Fruit fly (Drosophila melanogaster) whole organism, pupa: ENCODE measurements around the gene geko.

ENCODE experiments used
- CG10348 ChIP-seq: fragments of 200-800 bp; sonication (Bioruptor generic); IDR thresholded peaks from 2 replicates; pipeline ENCODE4 v1.3.6; 2022; ENCODE audit warnings: missing biosample characterization, missing genetic modification characterization
- CG12605 ChIP-seq: fragments of 200-800 bp; sonication (Bioruptor generic); IDR thresholded peaks from 2 replicates; pipeline ENCODE4 v1.3.6; 2022; ENCODE audit warnings: missing biosample characterization, missing genetic modification characterization
- CG13204 ChIP-seq: fragments of 200-800 bp; sonication (Bioruptor generic); optimal IDR thresholded peaks from 2 replicates; lab custom pipeline; 2018; ENCODE audit warnings: missing biosample characterization, mild to moderate bottlenecking, missing genetic modification characterization, moderate library complexity
- CG14655 ChIP-seq: fragments of 200-800 bp; sonication (Bioruptor generic); optimal IDR thresholded peaks from 3 replicates; lab custom pipeline; 2017; ENCODE audit warnings: mild to moderate bottlenecking, missing biosample characterization, missing genetic modification reagents, missing genetic modification characterization
- CG15710 ChIP-seq: fragments of 200-800 bp; sonication (Bioruptor generic); optimal IDR thresholded peaks from 2 replicates; lab custom pipeline; 2018; ENCODE audit warnings: missing biosample characterization, mild to moderate bottlenecking, missing genetic modification characterization, moderate library complexity
- CG17806 ChIP-seq: fragments of 200-800 bp; sonication (Bioruptor generic); optimal IDR thresholded peaks from 2 replicates; lab custom pipeline; 2018; ENCODE audit warnings: missing biosample characterization, mild to moderate bottlenecking, missing genetic modification characterization, moderate library complexity
- CG32121 ChIP-seq: fragments of 200-800 bp; sonication (Bioruptor generic); IDR thresholded peaks from 2 replicates; pipeline ENCODE4 v1.3.6; 2022; ENCODE audit warnings: missing biosample characterization, missing genetic modification characterization
- CG34367 ChIP-seq: fragments of 200-800 bp; sonication (Bioruptor generic); optimal IDR thresholded peaks from 2 replicates; lab custom pipeline; 2018; ENCODE audit warnings: missing biosample characterization, mild to moderate bottlenecking, missing genetic modification characterization
- CG4496 ChIP-seq: fragments of 200-800 bp; sonication (Bioruptor generic); IDR thresholded peaks from 3 replicates; pipeline ENCODE4 v1.3.6; 2022; ENCODE audit warnings: missing biosample characterization, missing genetic modification characterization
- CG8159 ChIP-seq: fragments of 200-800 bp; sonication (Bioruptor generic); optimal IDR thresholded peaks from 3 replicates; lab custom pipeline; 2018; ENCODE audit warnings: missing biosample characterization, mild to moderate bottlenecking, missing genetic modification characterization, moderate library complexity
- CG8301 ChIP-seq: fragments of 200-800 bp; sonication (Bioruptor generic); optimal IDR thresholded peaks from 2 replicates; lab custom pipeline; 2018; ENCODE audit warnings: missing biosample characterization, mild to moderate bottlenecking, missing genetic modification characterization
- CG9948 ChIP-seq: fragments of 200-800 bp; sonication (Bioruptor generic); optimal IDR thresholded peaks from 2 replicates; lab custom pipeline; 2018; ENCODE audit warnings: missing biosample characterization, mild to moderate bottlenecking, missing genetic modification characterization, moderate library complexity
- D1 ChIP-seq: fragments of 200-800 bp; sonication (Bioruptor generic); optimal IDR thresholded peaks from 2 replicates; lab custom pipeline; 2018; ENCODE audit warnings: missing biosample characterization, mild to moderate bottlenecking, missing genetic modification characterization, moderate library complexity
- EcR ChIP-seq: fragments of 200-800 bp; sonication (Bioruptor generic); optimal IDR thresholded peaks from 3 replicates; lab custom pipeline; 2019; ENCODE audit warnings: missing biosample characterization, missing genetic modification characterization, mild to moderate bottlenecking, moderate library complexity, missing genetic modification reagents
- Pif1A ChIP-seq: fragments of 200-800 bp; sonication (Bioruptor generic); optimal IDR thresholded peaks from 3 replicates; lab custom pipeline; 2016; ENCODE audit warnings: missing biosample characterization, missing genetic modification characterization
- Pif1B ChIP-seq: fragments of 200-800 bp; sonication (Bioruptor generic); optimal IDR thresholded peaks from 3 replicates; lab custom pipeline; 2016; ENCODE audit warnings: missing biosample characterization, missing genetic modification characterization
- Snoo ChIP-seq: fragments of 200-800 bp; sonication (Bioruptor generic); optimal IDR thresholded peaks from 3 replicates; lab custom pipeline; 2017; ENCODE audit warnings: missing biosample characterization, mild to moderate bottlenecking, missing genetic modification characterization, inconsistent platforms
- fd96Ca ChIP-seq: fragments of 200-800 bp; sonication (Bioruptor generic); IDR thresholded peaks from 3 replicates; pipeline ENCODE4 v1.3.6; 2022; ENCODE audit warnings: missing biosample characterization, missing genetic modification characterization
- gl ChIP-seq: fragments of 200-800 bp; sonication (Bioruptor generic); optimal IDR thresholded peaks from 2 replicates; lab custom pipeline; 2018; ENCODE audit warnings: missing biosample characterization, mild to moderate bottlenecking, missing genetic modification characterization
- rn ChIP-seq: fragments of 200-800 bp; sonication (Bioruptor generic); IDR thresholded peaks from 2 replicates; pipeline ENCODE4 v1.3.6; 2022; ENCODE audit warnings: missing biosample characterization, missing genetic modification characterization

Gene geko

DNA sequence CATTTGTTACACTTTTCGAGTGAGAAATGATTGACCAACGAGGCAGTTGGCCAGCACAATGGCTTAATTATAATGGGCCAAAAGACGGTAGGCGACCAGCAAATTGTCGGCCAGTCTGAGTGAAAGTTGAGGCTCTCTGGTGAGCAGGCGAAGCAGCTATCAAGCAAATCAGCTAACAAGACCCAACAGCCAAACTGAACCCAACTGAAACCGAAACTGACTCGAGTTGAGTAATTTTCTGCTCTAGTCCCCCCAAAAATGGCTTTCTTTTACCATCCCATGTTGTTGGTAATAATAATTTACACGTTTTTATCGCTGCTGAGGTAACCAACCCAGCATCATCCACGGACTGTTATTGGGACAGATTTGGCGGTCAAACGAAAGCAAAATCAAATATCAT lies 23.9 kb downstream of the geko start:
- no peak for TF ChIP-seq CG34367
- no peak for TF ChIP-seq Pif1B (GFP tag; lab: Kevin White, UChicago)
- TF ChIP-seq Snoo (tag; lab: Kevin White, UChicago), result no peak
- no peak for TF ChIP-seq CG8301 (tag; lab: Kevin White, UChicago)
- TF ChIP-seq CG4496 (GFP tag; lab: Robert Waterston, UW), result no peak
- TF ChIP-seq CG32121 (GFP tag; lab: Robert Waterston, UW), result no peak
- TF ChIP-seq fd96Ca (GFP tag; lab: Robert Waterston, UW), result no peak
- TF ChIP-seq Pif1A (GFP tag; lab: Kevin White, UChicago), result no peak
- TF ChIP-seq, all 21 proteins: peak for 0

DNA sequence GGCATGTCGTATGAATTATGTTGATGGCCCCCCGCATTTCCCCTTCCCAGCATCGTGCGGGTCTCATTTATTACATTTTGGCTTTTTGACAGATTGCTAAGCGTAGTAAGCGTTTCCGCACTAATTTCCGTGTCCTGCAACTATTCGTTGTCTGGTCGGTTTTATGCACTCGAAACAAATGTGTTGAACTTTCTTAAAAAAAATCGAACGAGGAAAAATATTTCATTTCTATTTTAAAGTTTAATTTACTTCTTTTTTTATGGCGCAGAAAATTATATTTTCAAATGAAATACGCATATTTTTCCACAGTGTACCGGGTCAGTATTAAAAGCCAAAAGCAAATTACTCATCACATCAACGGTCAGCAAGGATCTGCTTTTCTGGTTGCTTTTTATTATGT lies 25.6 kb downstream of the geko start:
- TF ChIP-seq CG4496 (GFP tag; lab: Robert Waterston, UW) (no peak), fd96Ca (GFP tag; lab: Robert Waterston, UW) (no peak), CG34367 (no peak), CG8159 (tag; lab: Kevin White, UChicago) (no peak), D1 (tag; lab: Kevin White, UChicago) (no peak), CG12605 (GFP tag; lab: Robert Waterston, UW) (no peak), rn (GFP tag; lab: Robert Waterston, UW) (no peak), EcR (GFP tag; lab: Kevin White, UChicago) (no peak), gl (tag; lab: Kevin White, UChicago) (no peak), CG17806 (no peak), CG13204 (GFP tag; lab: Kevin White, UChicago) (no peak)

DNA sequence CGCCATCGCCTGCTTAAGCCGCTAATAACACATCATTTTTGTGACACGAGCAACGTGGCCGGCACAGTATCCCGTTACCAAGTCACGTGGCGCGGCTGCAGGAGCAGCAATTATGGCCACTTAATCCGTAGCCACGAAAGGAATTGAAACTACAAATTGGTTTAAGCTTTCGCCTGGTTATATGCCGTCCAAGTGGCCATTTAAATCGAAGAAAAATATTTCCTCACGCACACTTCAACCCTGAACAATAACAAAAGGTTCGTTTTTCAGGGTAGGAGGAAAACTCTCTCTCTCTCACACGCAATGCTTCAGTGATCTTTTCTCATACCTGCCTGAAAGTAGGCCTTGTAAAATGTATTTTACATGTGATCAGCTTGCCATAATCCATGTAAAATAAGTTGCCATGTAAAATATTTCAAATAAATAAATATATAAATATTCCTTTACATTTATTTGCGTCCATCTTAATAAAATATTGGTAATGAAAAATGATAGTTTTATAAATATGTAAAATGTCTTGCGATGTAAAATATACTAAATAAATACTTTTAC lies 27.9 kb downstream of the geko start:
- TF ChIP-seq Pif1A (GFP tag; lab: Kevin White, UChicago), result no peak
- peak; percentile 76 for TF ChIP-seq D1 (tag; lab: Kevin White, UChicago)

DNA sequence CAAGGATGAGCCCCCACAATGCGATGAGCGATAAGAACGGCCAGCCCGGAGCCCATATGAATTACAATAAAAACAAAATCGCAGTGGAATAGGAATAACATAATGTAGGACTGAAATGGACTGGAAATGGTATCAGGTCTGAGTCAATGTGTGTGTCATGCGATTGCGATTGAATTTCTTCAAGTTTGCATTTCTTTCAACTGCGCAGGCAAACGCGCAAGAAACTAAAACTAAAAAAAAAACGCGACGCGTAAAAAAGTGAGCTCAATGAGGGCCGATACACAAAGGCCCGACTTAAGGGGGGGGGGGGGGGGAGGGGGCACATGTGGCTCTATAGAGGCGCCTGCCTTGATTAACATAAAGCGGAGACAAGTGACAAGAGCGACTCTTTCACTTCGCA lies 31.9 kb downstream of the geko start:
- TF ChIP-seq CG34367 (no peak), EcR (GFP tag; lab: Kevin White, UChicago) (peak; percentile 54), CG15710 (tag; lab: Kevin White, UChicago) (no peak), CG4496 (GFP tag; lab: Robert Waterston, UW) (peak; percentile 28; the same call in 1 of the 3 replicates), CG12605 (GFP tag; lab: Robert Waterston, UW) (no peak)

DNA sequence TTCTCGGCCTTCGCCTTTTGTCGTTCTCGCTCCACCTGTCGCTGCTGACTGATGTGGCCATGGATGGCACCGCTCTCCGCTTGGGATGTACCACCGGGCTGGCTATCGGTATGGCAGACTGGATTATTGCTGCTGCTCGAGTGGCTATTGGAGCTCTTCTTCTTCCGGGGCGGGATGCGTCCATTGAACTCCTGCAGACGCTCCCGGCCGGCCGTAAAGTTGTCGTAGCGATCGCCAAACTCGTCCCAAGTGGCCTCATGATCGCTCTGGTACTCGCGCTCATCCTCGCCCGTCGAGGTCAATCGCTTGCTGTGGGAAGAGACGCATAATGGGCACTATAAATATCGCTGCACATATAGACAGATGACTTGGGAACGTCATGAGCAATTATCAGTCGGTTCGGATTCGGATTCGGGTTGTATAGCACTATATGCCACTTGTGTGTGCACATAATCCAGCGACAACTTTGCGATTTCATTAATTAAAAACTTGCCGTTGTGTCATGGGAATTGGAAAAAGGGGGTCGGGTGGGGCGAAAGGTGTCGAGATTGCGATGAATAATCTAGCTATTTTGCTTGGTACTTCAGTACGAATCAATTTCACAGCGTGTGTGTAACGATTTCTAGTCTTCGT lies 33.0 kb downstream of the geko start:
- no peak for TF ChIP-seq Pif1A (GFP tag; lab: Kevin White, UChicago)
- no peak for TF ChIP-seq CG9948 (tag; lab: Kevin White, UChicago)
- TF ChIP-seq D1 (tag; lab: Kevin White, UChicago), result no peak
- TF ChIP-seq Pif1B (GFP tag; lab: Kevin White, UChicago), result no peak
- no peak for TF ChIP-seq rn (GFP tag; lab: Robert Waterston, UW)
- TF ChIP-seq CG8159 (tag; lab: Kevin White, UChicago), result no peak
- TF ChIP-seq CG17806, result no peak
- TF ChIP-seq CG8301 (tag; lab: Kevin White, UChicago), result no peak
- no peak for TF ChIP-seq CG32121 (GFP tag; lab: Robert Waterston, UW)
- TF ChIP-seq gl (tag; lab: Kevin White, UChicago), result no peak
- TF ChIP-seq CG13204 (GFP tag; lab: Kevin White, UChicago), result peak; percentile 37
- no peak for TF ChIP-seq CG14655
- TF ChIP-seq EcR (GFP tag; lab: Kevin White, UChicago), result peak; percentile 95
- no peak for TF ChIP-seq CG4496 (GFP tag; lab: Robert Waterston, UW)
- no peak for TF ChIP-seq CG10348 (GFP tag; lab: Robert Waterston, UW)

DNA sequence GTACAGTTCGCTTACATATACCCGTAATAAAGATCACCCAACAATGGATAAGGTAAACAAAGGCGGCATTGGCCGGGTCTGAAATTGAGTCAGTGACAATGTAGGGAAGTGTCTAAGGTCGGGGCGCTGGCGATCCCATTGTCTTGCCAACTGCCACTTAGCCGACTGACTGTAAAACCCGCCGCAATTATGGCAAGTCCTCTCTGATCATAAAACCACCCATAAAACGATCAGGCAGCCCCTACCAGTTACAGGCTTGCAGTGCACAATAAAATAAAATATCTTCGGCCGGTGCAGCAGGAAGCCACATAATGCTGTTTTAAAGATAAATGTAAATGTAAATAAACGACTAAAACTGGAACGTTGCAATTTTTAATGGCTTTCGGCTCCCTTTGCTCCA lies 34.5 kb downstream of the geko start:
- no peak for TF ChIP-seq CG9948 (tag; lab: Kevin White, UChicago)
- TF ChIP-seq gl (tag; lab: Kevin White, UChicago), result no peak
- no peak for TF ChIP-seq fd96Ca (GFP tag; lab: Robert Waterston, UW)
- TF ChIP-seq CG34367, result no peak
- TF ChIP-seq rn (GFP tag; lab: Robert Waterston, UW), result no peak
- TF ChIP-seq CG13204 (GFP tag; lab: Kevin White, UChicago), result no peak

DNA sequence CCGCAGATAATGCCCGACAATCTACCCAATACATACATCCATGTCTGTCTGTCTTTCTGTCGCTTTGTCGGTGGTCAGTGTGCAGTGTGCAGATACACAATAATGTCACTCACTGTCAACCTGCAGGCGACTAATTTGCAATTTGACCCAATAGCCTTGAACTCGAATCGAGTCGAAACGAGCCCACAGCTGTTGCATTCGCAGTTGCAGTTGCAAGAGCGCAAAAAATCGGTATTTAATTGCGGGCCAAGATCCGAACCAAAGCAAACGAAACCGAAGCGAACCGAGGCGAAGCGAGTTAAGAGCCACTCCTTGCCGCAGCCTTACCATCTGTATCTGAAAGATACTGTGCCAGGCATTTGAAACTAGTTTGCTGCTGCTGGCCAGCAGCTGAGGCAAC lies 35.6 kb downstream of the geko start:
- TF ChIP-seq CG14655 (no peak), EcR (GFP tag; lab: Kevin White, UChicago) (peak; percentile 5), CG4496 (GFP tag; lab: Robert Waterston, UW) (0 out of 3 replicates have a peak, but pooled peaks have one; percentile 19), gl (tag; lab: Kevin White, UChicago) (no peak), CG12605 (GFP tag; lab: Robert Waterston, UW) (peak; percentile 6; the same call in 1 of the 2 replicates)
- TF ChIP-seq, all 21 proteins: peak for 3
